Worm (Caenorhabditis elegans) whole organism, young adult: ENCODE results near the gene T20B12.5.

Source experiments
- F57A8.1 ChIP-seq: fragments of 200-800 bp; sonication (Bioruptor generic); optimal IDR thresholded peaks from 2 replicates; lab custom pipeline; 2018; ENCODE audit warnings: mild to moderate bottlenecking, missing genetic modification characterization, moderate library complexity, missing compliant biosample characterization
- Y56A3A.18 ChIP-seq: fragments of 200-800 bp; sonication (Bioruptor generic); IDR thresholded peaks from 2 replicates; pipeline ENCODE4 v1.3.6; 2022; ENCODE audit warnings: missing genetic modification reagents, missing genetic modification characterization, missing compliant biosample characterization
- ceh-79 ChIP-seq: sonication (generic microtip); optimal IDR thresholded peaks from 2 replicates; lab custom pipeline; 2017; ENCODE audit warnings: mild to moderate bottlenecking, missing genetic modification characterization, missing compliant biosample characterization
- ceh-91 ChIP-seq: fragments of 200-800 bp; sonication (Bioruptor generic); IDR thresholded peaks from 2 replicates; pipeline ENCODE4 v1.3.6; 2022; ENCODE audit warnings: missing genetic modification reagents, missing genetic modification characterization, missing compliant biosample characterization
- ets-4 ChIP-seq: fragments of 200-800 bp; sonication (Bioruptor generic); optimal IDR thresholded peaks from 2 replicates; lab custom pipeline; 2018; ENCODE audit warnings: mild to moderate bottlenecking, missing genetic modification characterization, missing compliant biosample characterization
- madf-8 ChIP-seq: fragments of 200-800 bp; sonication (Bioruptor generic); conservative IDR thresholded peaks from 2 replicates; pipeline ENCODE4 v1.3.6; 2022; ENCODE audit warnings: missing genetic modification reagents, missing genetic modification characterization, missing compliant biosample characterization
- tlf-1 ChIP-seq: fragments of 200-800 bp; sonication (Bioruptor generic); optimal IDR thresholded peaks from 2 replicates; lab custom pipeline; 2018; ENCODE audit warnings: mild to moderate bottlenecking, missing genetic modification characterization, missing compliant biosample characterization
- unc-62 ChIP-seq: fragments of 150-350 bp; optimal IDR thresholded peaks from 2 replicates; lab custom pipeline; 2014; ENCODE audit warnings: missing biosample characterization, missing genetic modification reagents, missing genetic modification characterization

DNA sequence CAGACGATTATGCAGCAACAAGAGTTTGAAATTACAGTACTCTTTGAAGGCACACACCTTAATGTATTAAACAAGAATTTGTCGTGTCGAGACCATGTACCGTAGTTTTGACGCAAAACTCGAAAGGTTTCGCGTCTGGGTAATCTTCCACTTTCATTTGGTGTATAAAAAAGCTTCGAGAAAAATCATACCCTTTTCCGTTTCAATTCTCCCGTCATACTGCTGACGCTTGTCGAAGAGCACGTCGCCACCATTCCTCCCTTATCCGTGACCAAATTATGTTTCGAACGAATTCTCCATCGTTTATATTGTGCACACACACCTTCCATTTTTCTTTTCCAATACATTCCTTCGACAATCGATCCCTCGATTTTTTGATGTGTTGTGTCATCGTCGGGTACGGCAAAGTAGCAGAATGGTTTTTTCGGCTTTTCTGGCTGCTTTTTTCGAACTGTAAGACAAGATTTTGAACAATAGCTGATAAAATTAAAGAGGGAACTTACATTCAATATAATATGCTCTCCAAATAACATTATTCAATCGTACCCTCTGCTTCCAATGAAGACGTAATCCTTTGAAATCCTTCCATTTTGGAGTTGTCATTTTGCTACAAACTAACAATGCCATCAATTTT lies 7.0 kb upstream of the T20B12.5 start:
- TF ChIP-seq ceh-91 (GFP tag; lab: Robert Waterston, UW) (no peak), tlf-1 (GFP tag; lab: Kevin White, UChicago) (no peak), unc-62 (GFP tag; lab: Kevin White, UChicago) (no peak), F57A8.1 (GFP tag; lab: Kevin White, UChicago) (no peak), ceh-79 (tag; lab: Kevin White, UChicago) (no peak), madf-8 (GFP tag; lab: Robert Waterston, UW) (no peak), Y56A3A.18 (no peak), ets-4 (no peak)
